Worm (Caenorhabditis elegans) whole organism, mixed stage, embryonic: Measurements from ENCODE around the gene pmk-2.

Source experiments
- elt-1 ChIP-seq: sonication (generic microtip); optimal IDR thresholded peaks from 2 replicates; lab custom pipeline; 2017; ENCODE audit warnings: missing genetic modification characterization, mild to moderate bottlenecking, missing compliant biosample characterization, antibody characterized with exemption, moderate library complexity, borderline replicate concordance; ENCODE audit not compliant: insufficient read depth
- nhr-28 ChIP-seq: fragments of 150-350 bp; optimal IDR thresholded peaks from 2 replicates; lab custom pipeline; 2014; ENCODE audit warnings: missing biosample characterization, missing genetic modification characterization
- snpc-4 ChIP-seq: fragments of 150-350 bp; optimal IDR thresholded peaks from 2 replicates; lab custom pipeline; 2014; ENCODE audit warnings: missing biosample characterization, missing genetic modification characterization
- tbx-8 ChIP-seq: fragments of 200-800 bp; sonication (Bioruptor generic); optimal IDR thresholded peaks from 2 replicates; lab custom pipeline; 2018; ENCODE audit warnings: mild to moderate bottlenecking, missing genetic modification characterization, moderate library complexity, missing compliant biosample characterization

DNA sequence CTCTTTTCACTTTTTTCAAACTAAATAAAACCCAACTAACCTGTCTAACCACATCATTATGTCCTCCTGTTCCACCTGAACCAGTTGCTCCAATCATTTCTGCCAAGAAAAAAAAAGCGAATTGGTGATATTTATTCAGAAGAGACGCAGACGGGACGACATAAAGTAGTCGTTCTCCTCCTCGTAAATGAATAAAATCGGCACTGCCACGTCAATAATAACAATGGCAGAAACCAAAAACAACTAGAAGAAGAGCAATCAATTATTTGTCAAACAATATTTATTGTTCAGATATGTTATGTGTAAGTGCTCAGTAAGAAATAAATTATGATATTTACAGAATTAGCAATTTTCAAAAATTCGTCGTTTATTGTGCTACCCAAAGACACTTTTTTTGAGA, 35.8 kb upstream of the pmk-2 start, which contains the start of gene rabs-5:
- TF ChIP-seq tbx-8: no peak
- TF ChIP-seq elt-1: no peak
- no peak for TF ChIP-seq snpc-4 (tag; lab: Kevin White, UChicago)
- no peak for TF ChIP-seq nhr-28 (tag; lab: Kevin White, UChicago)
